Worm (Caenorhabditis elegans): ENCODE measurements around the gene ZK353.4.
"Not testable (repeated sequence)": the region's sequence is repeated elsewhere in the genome, so short reads cannot be mapped to it uniquely, and the experiment has no call there.

The ZK353.4 gene

ce11 chrIII:8358213-8358672 lies 31.2 kb downstream of the ZK353.4 start, which contains the start of the genes R05D3.8 and rfp-1:
TSS of gene R05D3.8 (minus strand) at chrIII:8358327.
TSS of gene rfp-1 (plus strand) at chrIII:8358622.
- TF ChIP-seq unc-62 (GFP tag; optimal IDR thresholded peaks at IDR 0.05), result no peak

ce11 chrIII:8356407-8356881 lies 33.0 kb downstream of the ZK353.4 start:
- no peak for TF ChIP-seq unc-62 (GFP tag; optimal IDR thresholded peaks at IDR 0.05)

DNA sequence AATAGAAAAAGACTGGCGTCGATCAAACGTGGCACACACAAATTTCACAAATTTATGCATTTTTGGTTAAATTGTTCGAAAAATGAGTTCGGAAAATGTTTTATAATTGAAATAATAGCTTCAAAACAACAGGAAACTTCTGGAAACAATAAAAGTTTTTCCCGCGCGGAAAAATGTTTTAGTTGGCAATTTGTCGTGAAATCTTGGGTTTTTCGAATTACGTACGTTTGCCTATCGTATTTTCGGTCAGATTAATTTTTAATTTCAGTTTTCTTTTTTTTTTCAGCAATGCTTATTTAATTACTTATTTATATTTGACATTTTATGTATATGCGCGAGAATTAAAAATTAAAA lies 34.0 kb downstream of the ZK353.4 start:
- no peak for TF ChIP-seq unc-62 (GFP tag; optimal IDR thresholded peaks at IDR 0.05)

ce11 chrIII:8354644-8355461 lies 34.6 kb downstream of the ZK353.4 start, which contains the start of gene unc-116:
TSS of gene unc-116 (minus strand) at chrIII:8355174.
- TF ChIP-seq unc-62 (GFP tag; optimal IDR thresholded peaks at IDR 0.05), result no peak

- TF ChIP-seq unc-62 (GFP tag; optimal IDR thresholded peaks at IDR 0.05), result not testable (repeated sequence)
Observed at ce11 chrIII:8347822-8348221, 41.6 kb downstream of the ZK353.4 start, which contains the start of gene clc-29. TSS of gene clc-29 (minus strand) at chrIII:8347922.

DNA sequence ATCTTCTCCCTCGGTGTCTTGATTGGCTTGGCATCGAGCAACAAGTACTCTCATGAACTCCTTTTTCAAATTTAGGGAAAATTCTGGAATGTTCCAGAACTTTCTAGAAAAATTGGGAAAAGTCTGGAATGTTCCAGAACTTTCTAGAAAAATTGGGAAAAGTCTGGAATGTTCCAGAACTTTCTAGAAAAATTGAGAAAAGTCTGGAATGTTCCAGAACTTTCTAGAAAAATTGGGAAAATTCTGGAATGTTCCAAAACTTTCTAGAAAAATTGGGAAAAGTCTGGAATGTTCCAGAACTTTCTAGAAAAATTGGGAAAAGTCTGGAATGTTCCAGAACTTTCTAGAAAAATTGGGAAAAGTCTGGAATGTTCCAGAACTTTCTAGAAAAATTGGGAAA lies 45.2 kb downstream of the ZK353.4 start, which contains the start of gene ZC262.7:
Gene ZC262.7 (minus strand): TSS at position 54 of the 400 bp plus-strand sequence.
- not testable (repeated sequence) for TF ChIP-seq unc-62 (GFP tag; optimal IDR thresholded peaks at IDR 0.05)

- TF ChIP-seq unc-62 (GFP tag; optimal IDR thresholded peaks at IDR 0.05), result not testable (repeated sequence)
Observed at ce11 chrIII:8339372-8339771, 50.1 kb downstream of the ZK353.4 start, which contains the start of gene clc-28. TSS of gene clc-28 (minus strand) at chrIII:8339472.
